Fruit fly (Drosophila melanogaster) whole organism, embryonic: ENCODE data around the gene Npc2f.

Source experiments
- CG1024 ChIP-seq: fragments of 200-800 bp; sonication (Bioruptor generic); IDR thresholded peaks from 2 replicates; pipeline ENCODE4 v1.3.6; 2022; ENCODE audit warnings: missing biosample characterization, missing genetic modification characterization
- CG10267 ChIP-seq: fragments of 200-800 bp; sonication (Bioruptor generic); optimal IDR thresholded peaks from 2 replicates; lab custom pipeline; 2018; ENCODE audit warnings: missing biosample characterization, mild to moderate bottlenecking, missing genetic modification characterization, moderate library complexity
- CG10366 ChIP-seq: fragments of 200-800 bp; sonication (Bioruptor generic); IDR thresholded peaks from 2 replicates; pipeline ENCODE4 v1.3.6; 2022; ENCODE audit warnings: missing biosample characterization, missing genetic modification characterization
- CG11093 ChIP-seq: fragments of 200-800 bp; sonication (Bioruptor generic); IDR thresholded peaks from 3 replicates; pipeline ENCODE4 v1.3.6; 2022; ENCODE audit warnings: missing biosample characterization, missing genetic modification characterization
- CG12769 ChIP-seq: fragments of 200-800 bp; sonication (Bioruptor generic); optimal IDR thresholded peaks from 2 replicates; lab custom pipeline; 2019; ENCODE audit warnings: missing biosample characterization, mild to moderate bottlenecking, missing genetic modification characterization, moderate library complexity
- CG13296 ChIP-seq: fragments of 200-800 bp; sonication (Bioruptor generic); optimal IDR thresholded peaks from 3 replicates; lab custom pipeline; 2018; ENCODE audit warnings: missing biosample characterization, mild to moderate bottlenecking, missing genetic modification characterization
- CG13894 ChIP-seq: fragments of 200-800 bp; sonication (Bioruptor generic); optimal IDR thresholded peaks from 3 replicates; lab custom pipeline; 2018; ENCODE audit warnings: missing biosample characterization, mild to moderate bottlenecking, missing genetic modification characterization, moderate library complexity
- CG17361 ChIP-seq: fragments of 200-800 bp; sonication (Bioruptor generic); IDR thresholded peaks from 3 replicates; pipeline ENCODE4 v1.3.6; 2022; ENCODE audit warnings: missing biosample characterization, missing genetic modification characterization
- CG18764 ChIP-seq: fragments of 200-800 bp; sonication (Bioruptor generic); optimal IDR thresholded peaks from 3 replicates; lab custom pipeline; 2016; ENCODE audit warnings: missing biosample characterization, missing genetic modification characterization
- CG3726 ChIP-seq: fragments of 200-800 bp; sonication (Bioruptor generic); IDR thresholded peaks from 3 replicates; pipeline ENCODE4, ENCODE4 v1.3.6; 2022; ENCODE audit warnings: missing biosample characterization, missing genetic modification characterization
- CG3838 ChIP-seq: fragments of 200-800 bp; sonication (Bioruptor generic); optimal IDR thresholded peaks from 3 replicates; lab custom pipeline; 2016; ENCODE audit warnings: missing biosample characterization, missing genetic modification characterization
- CG3847 ChIP-seq: fragments of 200-800 bp; sonication (Bioruptor generic); IDR thresholded peaks from 2 replicates; pipeline ENCODE4 v1.3.6; 2022; ENCODE audit warnings: missing biosample characterization, missing genetic modification characterization
- CG7839 ChIP-seq: fragments of 200-800 bp; sonication (Bioruptor generic); optimal IDR thresholded peaks from 3 replicates; lab custom pipeline; 2018; ENCODE audit warnings: missing biosample characterization, mild to moderate bottlenecking, missing genetic modification characterization, moderate library complexity
- CG8359 ChIP-seq: fragments of 200-800 bp; sonication (Bioruptor generic); optimal IDR thresholded peaks from 2 replicates; lab custom pipeline; 2017; ENCODE audit warnings: missing biosample characterization, mild to moderate bottlenecking, missing genetic modification characterization, borderline replicate concordance
- CG9932 ChIP-seq: fragments of 200-800 bp; sonication (Bioruptor generic); IDR thresholded peaks from 2 replicates; pipeline ENCODE4 v1.3.6; 2022; ENCODE audit warnings: missing biosample characterization, missing genetic modification characterization
- ERR ChIP-seq: fragments of 200-800 bp; sonication (Bioruptor generic); optimal IDR thresholded peaks from 2 replicates; lab custom pipeline; 2016; ENCODE audit warnings: missing biosample characterization, missing genetic modification characterization
- Elba2 ChIP-seq: fragments of 200-800 bp; sonication (Bioruptor generic); optimal IDR thresholded peaks from 3 replicates; lab custom pipeline; 2016; ENCODE audit warnings: missing biosample characterization, missing genetic modification characterization
- Ets65A ChIP-seq: fragments of 200-800 bp; sonication (Bioruptor generic); peaks from one replicate; lab custom pipeline; 2016; ENCODE audit warnings: missing biosample characterization, missing genetic modification characterization
- Hey ChIP-seq: fragments of 200-800 bp; sonication (Bioruptor generic); optimal IDR thresholded peaks from 3 replicates; lab custom pipeline; 2018; ENCODE audit warnings: missing biosample characterization, mild to moderate bottlenecking, missing genetic modification characterization
- Hr51 ChIP-seq, 2 experiments: fragments of 200-800 bp; sonication (Bioruptor generic); optimal IDR thresholded peaks; 2 replicates in 1 of 2; 3 replicates in 1 of 2; lab custom pipeline; 2016 to 2018; ENCODE audit warnings: missing biosample characterization in 2 of 2, missing genetic modification characterization in 2 of 2, mild to moderate bottlenecking in 1 of 2, moderate library complexity in 1 of 2
- MESR4 ChIP-seq: fragments of 200-800 bp; sonication (Bioruptor generic); optimal IDR thresholded peaks from 2 replicates; lab custom pipeline; 2018; ENCODE audit warnings: missing biosample characterization, mild to moderate bottlenecking, missing genetic modification characterization, moderate library complexity
- Med ChIP-seq: fragments of 200-800 bp; sonication (Bioruptor generic); peaks from one replicate; lab custom pipeline; 2016; ENCODE audit warnings: missing biosample characterization, missing genetic modification characterization, mild to moderate bottlenecking, inconsistent platforms, moderate library complexity
- NC2β ChIP-seq: fragments of 200-800 bp; sonication (Bioruptor generic); optimal IDR thresholded peaks from 2 replicates; lab custom pipeline; 2016; ENCODE audit warnings: missing biosample characterization, missing genetic modification characterization
- NfI ChIP-seq: fragments of 200-800 bp; sonication (Bioruptor generic); optimal IDR thresholded peaks from 3 replicates; lab custom pipeline; 2018; ENCODE audit warnings: missing biosample characterization, mild to moderate bottlenecking, missing genetic modification characterization, moderate library complexity
- Opbp ChIP-seq: fragments of 200-800 bp; sonication (Bioruptor generic); IDR thresholded peaks from 3 replicates; pipeline ENCODE4 v1.3.6; 2022; ENCODE audit warnings: missing biosample characterization, missing genetic modification characterization; ENCODE audit not compliant: partially characterized antibody
- Pdp1 ChIP-seq, 2 experiments: fragments of 200-800 bp; sonication (Bioruptor generic); optimal IDR thresholded peaks; 3 replicates each; lab custom pipeline; 2016; ENCODE audit warnings: missing biosample characterization in 2 of 2, missing genetic modification characterization in 2 of 2, mild to moderate bottlenecking in 1 of 2, moderate library complexity in 1 of 2
- Poxn ChIP-seq: fragments of 200-800 bp; sonication (Bioruptor generic); IDR thresholded peaks from 2 replicates; pipeline ENCODE4 v1.3.6; 2022; ENCODE audit warnings: missing biosample characterization, missing genetic modification characterization
- Ravus ChIP-seq: fragments of 200-800 bp; sonication (Bioruptor generic); IDR thresholded peaks from 2 replicates; pipeline ENCODE4 v1.3.6; 2022; ENCODE audit warnings: missing biosample characterization, missing genetic modification characterization
- Six4 ChIP-seq: fragments of 200-800 bp; sonication (Bioruptor generic); optimal IDR thresholded peaks from 2 replicates; lab custom pipeline; 2016; ENCODE audit warnings: missing biosample characterization, missing genetic modification characterization
- abd-A ChIP-seq: fragments of 200-800 bp; sonication (Bioruptor generic); optimal IDR thresholded peaks from 3 replicates; lab custom pipeline; 2019; ENCODE audit warnings: missing biosample characterization, mild to moderate bottlenecking, missing genetic modification characterization, moderate library complexity
- aop ChIP-seq: fragments of 200-800 bp; sonication (Bioruptor generic); IDR thresholded peaks from 2 replicates; pipeline ENCODE4 v1.3.6; 2022; ENCODE audit warnings: missing biosample characterization, missing genetic modification characterization
- cas ChIP-seq: fragments of 200-800 bp; sonication (Bioruptor generic); IDR thresholded peaks from 2 replicates; pipeline ENCODE4 v1.3.6; 2022; ENCODE audit warnings: missing biosample characterization, missing genetic modification characterization
- chm ChIP-seq: fragments of 200-800 bp; sonication (Bioruptor generic); IDR thresholded peaks from 2 replicates; pipeline ENCODE4 v1.3.6; 2022; ENCODE audit warnings: missing biosample characterization, missing genetic modification characterization
- fd96Cb ChIP-seq: fragments of 200-800 bp; sonication (Bioruptor generic); optimal IDR thresholded peaks from 2 replicates; lab custom pipeline; 2018; ENCODE audit warnings: missing biosample characterization, mild to moderate bottlenecking, missing genetic modification characterization, moderate library complexity
- gfzf ChIP-seq: fragments of 200-800 bp; sonication (Bioruptor generic); optimal IDR thresholded peaks from 2 replicates; lab custom pipeline; 2016; ENCODE audit warnings: missing biosample characterization, mild to moderate bottlenecking, missing genetic modification characterization, moderate library complexity
- h ChIP-seq: fragments of >200 bp; optimal IDR thresholded peaks from 2 replicates; lab custom pipeline; 2017
- ken ChIP-seq: fragments of 200-800 bp; sonication (Bioruptor generic); IDR thresholded peaks from 3 replicates; pipeline ENCODE4 v1.3.6; 2022; ENCODE audit warnings: missing biosample characterization, missing genetic modification characterization
- kni ChIP-seq: fragments of 200-800 bp; sonication (Bioruptor generic); optimal IDR thresholded peaks from 3 replicates; lab custom pipeline; 2017; ENCODE audit warnings: mild to moderate bottlenecking, missing biosample characterization, missing genetic modification reagents, missing genetic modification characterization
- mld ChIP-seq: fragments of 200-800 bp; sonication (Bioruptor generic); IDR thresholded peaks from 3 replicates; pipeline ENCODE4 v1.3.6; 2022; ENCODE audit warnings: missing biosample characterization, missing genetic modification characterization; ENCODE audit not compliant: partially characterized antibody
- nau ChIP-seq: fragments of 200-800 bp; sonication (Bioruptor generic); optimal IDR thresholded peaks from 3 replicates; lab custom pipeline; 2017; ENCODE audit warnings: missing biosample characterization, mild to moderate bottlenecking, missing genetic modification characterization, missing genetic modification reagents
- phol ChIP-seq: fragments of 200-800 bp; sonication (Bioruptor generic); optimal IDR thresholded peaks from 3 replicates; lab custom pipeline; 2018; ENCODE audit warnings: missing biosample characterization, mild to moderate bottlenecking, missing genetic modification characterization, moderate library complexity
- sisA ChIP-seq: fragments of 200-800 bp; sonication (Bioruptor generic); IDR thresholded peaks from 2 replicates; pipeline ENCODE4 v1.3.6; 2022; ENCODE audit warnings: missing biosample characterization, missing genetic modification characterization
- sqz ChIP-seq: fragments of 200-800 bp; sonication (Bioruptor generic); optimal IDR thresholded peaks from 3 replicates; lab custom pipeline; 2018; ENCODE audit warnings: missing biosample characterization, mild to moderate bottlenecking, missing genetic modification characterization
- sug ChIP-seq: fragments of 200-800 bp; optimal IDR thresholded peaks from 2 replicates; lab custom pipeline; 2019; ENCODE audit warnings: missing biosample characterization, mild to moderate bottlenecking, missing genetic modification characterization, moderate library complexity
- wor ChIP-seq: fragments of 200-800 bp; sonication (Bioruptor generic); IDR thresholded peaks from 2 replicates; pipeline ENCODE4 v1.3.6; 2022; ENCODE audit warnings: missing biosample characterization, missing genetic modification characterization
- zen2 ChIP-seq: fragments of 200-800 bp; sonication (Bioruptor generic); IDR thresholded peaks from 3 replicates; pipeline ENCODE4 v1.3.6; 2022; ENCODE audit warnings: missing biosample characterization, missing genetic modification characterization; ENCODE audit not compliant: partially characterized antibody

Gene Npc2f

DNA sequence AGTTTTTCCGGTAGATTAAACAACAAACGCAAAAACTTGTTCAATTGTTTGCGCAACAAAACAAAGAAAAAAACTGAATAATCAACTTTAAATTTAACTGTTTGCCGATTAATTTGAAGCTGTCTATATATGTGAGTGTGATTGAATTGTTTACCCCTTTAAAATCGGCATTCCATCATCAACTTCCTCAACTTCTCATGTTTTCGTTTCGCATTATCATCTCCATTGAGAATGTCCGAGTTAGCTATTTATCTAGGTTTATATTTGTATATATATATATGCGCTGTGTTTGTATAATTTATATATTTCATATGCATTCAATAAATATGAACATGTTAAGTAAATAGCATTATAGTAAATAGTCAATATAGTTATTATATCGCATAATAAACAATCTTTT, 35.3 kb upstream of the Npc2f start (continued):
- TF ChIP-seq MESR4 (GFP tag; lab: Kevin White, UChicago) (no peak), CG3726 (GFP tag; lab: Robert Waterston, UW) (no peak), sqz (GFP tag; lab: Kevin White, UChicago) (peak; percentile 14), sug (tag; lab: Kevin White, UChicago) (peak; percentile 23), NfI (GFP tag; lab: Kevin White, UChicago) (no peak), Pdp1 (GFP tag; optimal IDR thresholded peaks at IDR 0.05; lab: Kevin White, UChicago) (peak in 1 of 2 experiments; percentile 6), Six4 (GFP tag; lab: Kevin White, UChicago) (no peak)

dm6 chr3R:24103708-24104107, 34.0 kb upstream of the Npc2f start:
- no peak for TF ChIP-seq nau (GFP tag; lab: Kevin White, UChicago)
- TF ChIP-seq Med: peak; percentile 56
- TF ChIP-seq CG13894 (tag; lab: Kevin White, UChicago): no peak
- peak; percentile 84 for TF ChIP-seq Ets65A (GFP tag; lab: Kevin White, UChicago)
- no peak for TF ChIP-seq CG10366 (GFP tag; lab: Robert Waterston, UW)
- TF ChIP-seq CG11093 (GFP tag; lab: Robert Waterston, UW): no peak
- no peak for TF ChIP-seq chm (GFP tag; lab: Robert Waterston, UW)
- TF ChIP-seq zen2 (GFP tag; lab: Robert Waterston, UW): 0 out of 3 replicates have a peak, but pooled peaks have one; percentile 5

- TF ChIP-seq Opbp (GFP tag; lab: Robert Waterston, UW): no peak
- TF ChIP-seq CG17361 (GFP tag; lab: Robert Waterston, UW): no peak
- no peak for TF ChIP-seq aop (GFP tag; lab: Robert Waterston, UW)
- no peak for TF ChIP-seq CG3847 (GFP tag; lab: Robert Waterston, UW)
- TF ChIP-seq CG9932 (GFP tag; lab: Robert Waterston, UW): no peak
- TF ChIP-seq CG10267 (tag; lab: Kevin White, UChicago): no peak
- peak in 1 of 2 experiments; percentile 52 for TF ChIP-seq Pdp1 (GFP tag; optimal IDR thresholded peaks at IDR 0.05; lab: Kevin White, UChicago)
- TF ChIP-seq CG7839: no peak
- no peak for TF ChIP-seq wor
- TF ChIP-seq mld (GFP tag; lab: Robert Waterston, UW): no peak
- no peak for TF ChIP-seq NC2β (GFP tag; lab: Kevin White, UChicago)
- TF ChIP-seq CG8359: no peak
- TF ChIP-seq ERR: no peak
- TF ChIP-seq phol (tag; lab: Kevin White, UChicago): no peak
- TF ChIP-seq Elba2 (GFP tag; lab: Kevin White, UChicago): no peak
- no peak for TF ChIP-seq Ravus (GFP tag; lab: Robert Waterston, UW)
- TF ChIP-seq Hey: no peak
- TF ChIP-seq sisA: no peak
- no peak for TF ChIP-seq Poxn (GFP tag; lab: Robert Waterston, UW)
- no peak for TF ChIP-seq CG12769 (tag; lab: Kevin White, UChicago)
- TF ChIP-seq Hr51 (GFP tag; optimal IDR thresholded peaks at IDR 0.05; lab: Kevin White, UChicago): no peak
- TF ChIP-seq h: no peak
- TF ChIP-seq CG18764: no peak
- no peak for TF ChIP-seq gfzf (GFP tag; lab: Kevin White, UChicago)
- no peak for TF ChIP-seq CG13296 (GFP tag; lab: Kevin White, UChicago)
- TF ChIP-seq fd96Cb: no peak
- TF ChIP-seq CG10366 (GFP tag; lab: Robert Waterston, UW): no peak
- TF ChIP-seq CG3838: no peak
- no peak for TF ChIP-seq CG1024 (GFP tag; lab: Robert Waterston, UW)
- TF ChIP-seq ken (GFP tag; lab: Robert Waterston, UW): no peak
- no peak for TF ChIP-seq kni (GFP tag; lab: Kevin White, UChicago)
- no peak for TF ChIP-seq cas
- peak; percentile 73 for TF ChIP-seq abd-A (tag; lab: Kevin White, UChicago)
Observed at dm6 chr3R:24104471-24105311, 33.0 kb upstream of the Npc2f start.
